Fruit fly (Drosophila melanogaster): ENCODE data around the gene CG12081.

CG12081 gene

DNA sequence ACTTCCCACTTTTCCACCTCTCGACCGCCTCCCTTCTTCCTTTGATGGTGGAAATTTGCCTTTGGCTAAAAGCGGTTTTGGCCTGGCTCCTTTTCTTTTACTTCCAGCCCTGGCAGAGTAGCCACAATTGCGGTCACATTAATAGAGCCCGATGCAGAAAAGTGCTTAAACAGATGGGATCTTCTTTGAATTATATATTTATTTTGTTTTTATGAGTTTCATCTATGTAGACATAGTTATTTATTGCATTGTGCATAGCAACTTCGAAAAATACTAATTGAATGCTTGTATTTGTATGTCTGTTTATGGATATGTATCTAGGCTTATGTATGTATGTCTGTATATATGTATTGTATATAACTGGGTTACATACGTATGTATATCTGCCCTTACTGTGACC, 46.6 kb upstream of the CG12081 start (continued):
- peak; percentile 34 for TF ChIP-seq achi (GFP tag; optimal IDR thresholded peaks at IDR 0.05)
- TF ChIP-seq acj6 (GFP tag; optimal IDR thresholded peaks at IDR 0.05): peak; percentile 50
- peak; percentile 35 for TF ChIP-seq Eip75B (GFP tag; optimal IDR thresholded peaks at IDR 0.05)
- no peak for TF ChIP-seq Gug (GFP tag; IDR thresholded peaks at IDR 0.05)
- peak; percentile 48 for TF ChIP-seq dsx (GFP tag; optimal IDR thresholded peaks at IDR 0.05; ENCODE audit: poor library complexity, severe bottlenecking)
- TF ChIP-seq Hr39 (GFP tag; optimal IDR thresholded peaks at IDR 0.05): no peak
- peak; percentile 30 for TF ChIP-seq CG1621 (tag; optimal IDR thresholded peaks at IDR 0.05)
- peak; percentile 46 for TF ChIP-seq CG3032 (tag; optimal IDR thresholded peaks at IDR 0.05)
- TF ChIP-seq spab (GFP tag; optimal IDR thresholded peaks at IDR 0.05): peak; percentile 30
- no peak for TF ChIP-seq CG16779 (tag; optimal IDR thresholded peaks at IDR 0.05)
- peak; percentile 42 for TF ChIP-seq CG3919 (GFP tag; optimal IDR thresholded peaks at IDR 0.05)
- TF ChIP-seq CG8632 (GFP tag; optimal IDR thresholded peaks at IDR 0.05): peak; percentile 15
- TF ChIP-seq CG6808 (GFP tag; optimal IDR thresholded peaks at IDR 0.05): peak; percentile 48
- TF ChIP-seq cyc (GFP tag; optimal IDR thresholded peaks at IDR 0.05): peak; percentile 24

DNA sequence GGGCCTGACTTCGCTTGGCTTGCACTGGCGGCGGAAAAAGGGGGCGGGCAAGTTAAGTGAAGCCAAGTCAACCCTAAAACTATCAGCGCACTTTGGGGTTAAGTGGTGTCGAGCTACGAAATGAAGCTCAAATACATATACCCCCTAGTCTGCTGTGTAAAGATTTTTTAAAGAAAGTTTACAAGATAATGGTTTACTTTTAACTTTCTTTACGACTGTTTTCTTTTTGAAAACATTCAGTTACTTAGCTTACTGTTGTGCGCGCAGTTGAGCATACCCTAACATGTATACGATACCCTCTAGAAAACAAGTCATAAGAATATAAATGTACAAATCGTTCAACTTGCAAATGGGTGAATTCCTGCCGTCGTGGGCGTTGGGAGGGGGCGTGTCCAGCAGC, 45.9 kb upstream of the CG12081 start:
- TF ChIP-seq dsx (GFP tag; optimal IDR thresholded peaks at IDR 0.05; ENCODE audit: poor library complexity, severe bottlenecking): no peak
- peak; percentile 9 for TF ChIP-seq svp (GFP tag)
- no peak for TF ChIP-seq fd59A (GFP tag; optimal IDR thresholded peaks at IDR 0.05)
- TF ChIP-seq CG8119 (GFP tag; IDR thresholded peaks at IDR 0.05): 0 out of 3 replicates have a peak, but pooled peaks have one; percentile 18
- TF ChIP-seq topi (GFP tag; optimal IDR thresholded peaks at IDR 0.05): no peak
- no peak for TF ChIP-seq Met (GFP tag; optimal IDR thresholded peaks at IDR 0.05)
- no peak for TF ChIP-seq CG34406 (GFP tag; optimal IDR thresholded peaks at IDR 0.05)
- TF ChIP-seq CG6276 (GFP tag; optimal IDR thresholded peaks at IDR 0.05): no peak
- no peak for TF ChIP-seq CG1621 (tag; optimal IDR thresholded peaks at IDR 0.05)
- no peak for TF ChIP-seq CG15336 (GFP tag; IDR thresholded peaks at IDR 0.05)
- TF ChIP-seq Ets21C (GFP tag; optimal IDR thresholded peaks at IDR 0.05): no peak
- no peak for TF ChIP-seq CG6854 (GFP tag; optimal IDR thresholded peaks at IDR 0.05)
- TF ChIP-seq Eip78C (GFP tag): peak; percentile 51
- TF ChIP-seq Hr39 (GFP tag; optimal IDR thresholded peaks at IDR 0.05): no peak
- no peak for TF ChIP-seq CG6808 (GFP tag; optimal IDR thresholded peaks at IDR 0.05)
- no peak for TF ChIP-seq CG32006 (GFP tag; optimal IDR thresholded peaks at IDR 0.05)
- peak; percentile 10 for TF ChIP-seq pdm3 (GFP tag; optimal IDR thresholded peaks at IDR 0.05)
- TF ChIP-seq achi (GFP tag; optimal IDR thresholded peaks at IDR 0.05): no peak
- TF ChIP-seq Eip93F (GFP tag; optimal IDR thresholded peaks at IDR 0.05): no peak
- no peak for TF ChIP-seq CG6792 (GFP tag; optimal IDR thresholded peaks at IDR 0.05)
- TF ChIP-seq dac (GFP tag; optimal IDR thresholded peaks at IDR 0.05): no peak
- no peak for TF ChIP-seq Lpt (GFP tag; optimal IDR thresholded peaks at IDR 0.05)
- no peak for TF ChIP-seq CG11902 (GFP tag; optimal IDR thresholded peaks at IDR 0.05)
- no peak for TF ChIP-seq Sox14 (GFP tag; optimal IDR thresholded peaks at IDR 0.05)
- no peak for TF ChIP-seq CG8632 (GFP tag; optimal IDR thresholded peaks at IDR 0.05)
- TF ChIP-seq Blimp-1 (GFP tag; optimal IDR thresholded peaks at IDR 0.05): no peak
- no peak for TF ChIP-seq CG8319 (GFP tag; optimal IDR thresholded peaks at IDR 0.05)
- TF ChIP-seq salr (GFP tag; optimal IDR thresholded peaks at IDR 0.05): no peak
- TF ChIP-seq OdsH (GFP tag; optimal IDR thresholded peaks at IDR 0.05): peak; percentile 8
- no peak for TF ChIP-seq Hr4 (GFP tag; optimal IDR thresholded peaks at IDR 0.05)
- no peak for TF ChIP-seq spab (GFP tag; optimal IDR thresholded peaks at IDR 0.05)
- no peak for TF ChIP-seq CG3919 (GFP tag; optimal IDR thresholded peaks at IDR 0.05)
- TF ChIP-seq CG16779 (tag; optimal IDR thresholded peaks at IDR 0.05): no peak
- TF ChIP-seq Smox (GFP tag; optimal IDR thresholded peaks at IDR 0.05): no peak
- no peak for TF ChIP-seq CG11762 (GFP tag; optimal IDR thresholded peaks at IDR 0.05; ENCODE audit: insufficient read depth)
- TF ChIP-seq Gug (GFP tag; IDR thresholded peaks at IDR 0.05): no peak
- TF ChIP-seq Sox102F (GFP tag; optimal IDR thresholded peaks at IDR 0.05): no peak
- no peak for TF ChIP-seq CG31627 (GFP tag; optimal IDR thresholded peaks at IDR 0.05)
- no peak for TF ChIP-seq Sox15 (GFP tag; optimal IDR thresholded peaks at IDR 0.05)
- TF ChIP-seq CG7368 (GFP tag; optimal IDR thresholded peaks at IDR 0.05): no peak
- no peak for TF ChIP-seq lz (GFP tag; optimal IDR thresholded peaks at IDR 0.05)
- no peak for TF ChIP-seq fkh (GFP tag; optimal IDR thresholded peaks at IDR 0.05)
- no peak for TF ChIP-seq fd85E (GFP tag; optimal IDR thresholded peaks at IDR 0.05)
- no peak for TF ChIP-seq CG11294 (GFP tag; IDR thresholded peaks at IDR 0.05)
- TF ChIP-seq acj6 (GFP tag; optimal IDR thresholded peaks at IDR 0.05): peak; percentile 16
- no peak for TF ChIP-seq eg (GFP tag; IDR thresholded peaks at IDR 0.05)

Measured in whole organism, prepupa.